Fruit fly (Drosophila melanogaster): ENCODE results near the gene CG16974.

DNA sequence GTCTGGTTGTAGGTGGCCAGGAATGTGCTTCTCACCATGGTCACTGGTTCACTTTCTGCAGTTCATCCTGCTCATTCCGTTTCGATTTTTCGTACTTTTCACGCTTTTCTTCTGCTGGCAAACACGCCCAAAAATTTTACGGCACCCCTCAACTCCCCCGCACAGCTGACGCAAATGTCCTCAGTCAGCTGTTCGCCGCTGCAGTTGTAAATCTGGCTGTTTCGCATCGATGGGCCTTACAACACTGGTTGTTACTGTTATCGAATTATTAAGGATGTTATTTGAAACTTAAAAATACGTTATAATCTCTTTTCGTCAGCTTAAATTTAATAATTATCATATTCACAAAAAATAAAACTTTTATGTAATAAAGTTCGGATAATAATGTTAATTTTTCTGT, 9.4 kb downstream of the CG16974 start, which contains the start of gene Mgat3:
- TF ChIP-seq CG10366 (GFP tag; IDR thresholded peaks at IDR 0.05): no peak
- TF ChIP-seq Ada2b (GFP tag; IDR thresholded peaks at IDR 0.05): no peak
- no peak for TF ChIP-seq lilli (GFP tag; optimal IDR thresholded peaks at IDR 0.05)
- no peak for TF ChIP-seq CG1832 (GFP tag; optimal IDR thresholded peaks at IDR 0.05)
